Worm (Caenorhabditis elegans): ENCODE measurements around the gene bicd-1.

DNA sequence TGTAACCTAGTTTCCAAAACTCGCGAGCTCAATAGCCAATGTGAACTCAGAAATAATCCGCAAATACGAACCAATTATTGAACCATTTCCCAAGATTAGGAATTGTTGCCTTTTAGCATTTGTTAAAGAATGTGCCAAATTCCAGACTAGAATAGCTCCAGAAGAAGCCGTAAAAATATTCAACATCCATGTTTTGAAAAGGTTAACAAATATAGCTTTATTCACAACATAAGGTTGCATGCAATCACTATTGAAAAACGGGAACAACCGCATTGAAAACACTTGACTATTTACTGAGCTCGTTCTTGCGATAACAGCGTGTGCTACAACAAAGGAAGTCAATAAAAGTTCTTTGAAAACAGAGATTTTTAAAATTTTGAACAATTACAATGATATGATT lies 45.6 kb downstream of the bicd-1 start:
- TF ChIP-seq C34F6.9 (tag; optimal IDR thresholded peaks at IDR 0.05) (no peak), ZK546.5 (tag; optimal IDR thresholded peaks at IDR 0.05) (no peak), lin-39 (tag; optimal IDR thresholded peaks at IDR 0.05) (no peak), lin-11 (tag; optimal IDR thresholded peaks at IDR 0.05) (no peak), unc-62 (GFP tag; optimal IDR thresholded peaks at IDR 0.05) (no peak), ztf-11 (tag; optimal IDR thresholded peaks at IDR 0.05) (no peak), skn-1 (tag; optimal IDR thresholded peaks at IDR 0.05) (no peak)
